Worm (Caenorhabditis elegans) whole organism, mixed stage, embryonic: ENCODE measurements around the gene Y110A2AR.1.

Experiments
- blmp-1 ChIP-seq: fragments of 150-350 bp; optimal IDR thresholded peaks from 2 replicates; lab custom pipeline; 2014; ENCODE audit warnings: missing biosample characterization, missing genetic modification characterization
- nhr-76 ChIP-seq: sonication (generic microtip); optimal IDR thresholded peaks from 2 replicates; lab custom pipeline; 2017; ENCODE audit warnings: missing biosample characterization, missing genetic modification characterization

DNA sequence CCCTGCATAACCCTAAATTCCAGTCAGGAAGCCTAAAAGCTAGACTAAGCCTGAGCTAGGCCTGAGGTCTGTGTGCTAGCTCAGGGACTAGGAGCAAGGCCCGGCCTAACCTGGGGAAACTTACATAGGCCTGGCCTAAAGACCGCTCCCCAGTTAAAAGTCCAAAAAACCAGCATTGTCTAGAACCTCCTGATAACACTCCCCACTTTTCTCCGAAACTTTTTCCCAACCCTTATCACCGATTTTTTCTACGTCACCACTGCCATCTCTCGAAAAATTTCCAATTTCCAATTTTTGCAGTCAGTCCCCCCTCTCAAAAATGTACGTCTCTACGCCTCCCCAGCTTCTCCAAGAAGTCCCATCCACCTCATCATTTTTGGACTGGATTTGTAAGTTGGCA lies 4.1 kb downstream of the Y110A2AR.1 start, which contains the start of gene ZK355.2:
- TF ChIP-seq nhr-76 (no peak), blmp-1 (no peak)
